Worm (Caenorhabditis elegans) whole organism, late embryonic: ENCODE results near the gene lips-12.
"Not testable (repeated sequence)": the region's sequence is repeated elsewhere in the genome, so short reads cannot be mapped to it uniquely, and the experiment has no call there.

Experiments used
- C08G9.2 ChIP-seq: sonication (generic microtip); optimal IDR thresholded peaks from 2 replicates; lab custom pipeline; 2016; ENCODE audit warnings: mild to moderate bottlenecking, missing genetic modification characterization, moderate library complexity, missing compliant biosample characterization
- C38D4.7 ChIP-seq: fragments of 200-800 bp; sonication (Bioruptor generic); optimal IDR thresholded peaks from 2 replicates; lab custom pipeline; 2018; ENCODE audit warnings: mild to moderate bottlenecking, missing genetic modification characterization, moderate library complexity, missing compliant biosample characterization
- F13H6.1 ChIP-seq: sonication (generic microtip); optimal IDR thresholded peaks from 2 replicates; lab custom pipeline; 2016; ENCODE audit warnings: missing genetic modification characterization, missing compliant biosample characterization
- K09A11.1 ChIP-seq: sonication (generic microtip); optimal IDR thresholded peaks from 2 replicates; lab custom pipeline; 2017; ENCODE audit warnings: antibody characterized with exemption, mild to moderate bottlenecking, missing genetic modification characterization, missing compliant biosample characterization; ENCODE audit not compliant: insufficient read depth
- ahr-1 ChIP-seq: sonication (generic microtip); optimal IDR thresholded peaks from 2 replicates; lab custom pipeline; 2016; ENCODE audit warnings: missing genetic modification characterization, missing compliant biosample characterization
- ama-1 ChIP-seq: fragments of 150-350 bp; optimal IDR thresholded peaks from 2 replicates; lab custom pipeline; 2014
- ceh-14 ChIP-seq: sonication (generic microtip); optimal IDR thresholded peaks from 2 replicates; lab custom pipeline; 2016; ENCODE audit warnings: missing genotype, missing genetic modification characterization, missing compliant biosample characterization
- ceh-18 ChIP-seq: sonication (generic microtip); optimal IDR thresholded peaks from 2 replicates; lab custom pipeline; 2016; ENCODE audit warnings: missing genetic modification characterization, missing compliant biosample characterization
- ceh-19 ChIP-seq: fragments of 200-800 bp; sonication (Bioruptor generic); optimal IDR thresholded peaks from 2 replicates; lab custom pipeline; 2018; ENCODE audit warnings: mild to moderate bottlenecking, missing genetic modification characterization, missing compliant biosample characterization
- ceh-2 ChIP-seq: sonication (generic microtip); optimal IDR thresholded peaks from 2 replicates; lab custom pipeline; 2016; ENCODE audit warnings: missing genotype, missing genetic modification characterization, missing compliant biosample characterization
- ceh-22 ChIP-seq: sonication (generic microtip); optimal IDR thresholded peaks from 2 replicates; lab custom pipeline; 2017; ENCODE audit warnings: missing biosample characterization, missing genetic modification characterization
- ceh-31 ChIP-seq: sonication (generic microtip); optimal IDR thresholded peaks from 2 replicates; lab custom pipeline; 2016; ENCODE audit warnings: missing genetic modification characterization, missing compliant biosample characterization
- ceh-34 ChIP-seq: sonication (generic microtip); optimal IDR thresholded peaks from 2 replicates; lab custom pipeline; 2016; ENCODE audit warnings: mild to moderate bottlenecking, missing genetic modification characterization, missing compliant biosample characterization
- ceh-48 ChIP-seq: sonication (generic microtip); optimal IDR thresholded peaks from 2 replicates; lab custom pipeline; 2016; ENCODE audit warnings: missing genetic modification characterization, inconsistent platforms, missing compliant biosample characterization
- ceh-6 ChIP-seq: fragments of 200-800 bp; sonication (Bioruptor generic); optimal IDR thresholded peaks from 2 replicates; lab custom pipeline; 2018; ENCODE audit warnings: mild to moderate bottlenecking, missing genetic modification characterization, missing compliant biosample characterization
- che-1 ChIP-seq: sonication (generic microtip); optimal IDR thresholded peaks from 2 replicates; lab custom pipeline; 2016; ENCODE audit warnings: mild to moderate bottlenecking, missing genetic modification characterization, missing compliant biosample characterization
- dmd-4 ChIP-seq: sonication (generic microtip); optimal IDR thresholded peaks from 2 replicates; lab custom pipeline; 2016; ENCODE audit warnings: borderline replicate concordance, missing genetic modification characterization, missing compliant biosample characterization
- elt-2 ChIP-seq: sonication (generic microtip); optimal IDR thresholded peaks from 2 replicates; lab custom pipeline; 2016; ENCODE audit warnings: missing genetic modification reagents, missing genetic modification characterization, missing compliant biosample characterization
- elt-4 ChIP-seq: sonication (generic microtip); optimal IDR thresholded peaks from 2 replicates; lab custom pipeline; 2016; ENCODE audit warnings: missing genetic modification characterization, missing compliant biosample characterization
- ets-4 ChIP-seq: sonication (generic microtip); optimal IDR thresholded peaks from 2 replicates; lab custom pipeline; 2016; ENCODE audit warnings: missing genetic modification characterization, missing compliant biosample characterization
- fax-1 ChIP-seq: sonication (generic microtip); optimal IDR thresholded peaks from 2 replicates; lab custom pipeline; 2016; ENCODE audit warnings: missing genotype, missing genetic modification characterization, missing compliant biosample characterization
- fkh-6 ChIP-seq: sonication (generic microtip); optimal IDR thresholded peaks from 2 replicates; lab custom pipeline; 2016; ENCODE audit warnings: missing genetic modification characterization, missing compliant biosample characterization
- hlh-6 ChIP-seq: sonication (generic microtip); optimal IDR thresholded peaks from 2 replicates; lab custom pipeline; 2016; ENCODE audit warnings: missing genotype, missing genetic modification characterization, missing compliant biosample characterization
- hlh-8 ChIP-seq: sonication (generic microtip); optimal IDR thresholded peaks from 2 replicates; lab custom pipeline; 2016; ENCODE audit warnings: missing genotype, missing genetic modification characterization, missing compliant biosample characterization
- lim-6 ChIP-seq: sonication (generic microtip); optimal IDR thresholded peaks from 2 replicates; lab custom pipeline; 2016; ENCODE audit warnings: missing genetic modification characterization, missing compliant biosample characterization
- lin-11 ChIP-seq: fragments of 200-800 bp; sonication (Bioruptor generic); optimal IDR thresholded peaks from 2 replicates; lab custom pipeline; 2018; ENCODE audit warnings: mild to moderate bottlenecking, missing genetic modification characterization, missing compliant biosample characterization
- mec-3 ChIP-seq: sonication (generic microtip); optimal IDR thresholded peaks from 2 replicates; lab custom pipeline; 2016; ENCODE audit warnings: borderline replicate concordance, missing genetic modification characterization, missing compliant biosample characterization
- nhr-11 ChIP-seq: fragments of 150-350 bp; optimal IDR thresholded peaks from 2 replicates; lab custom pipeline; 2014; ENCODE audit warnings: missing biosample characterization, missing genetic modification characterization
- pqm-1 ChIP-seq: sonication (generic microtip); optimal IDR thresholded peaks from 2 replicates; lab custom pipeline; 2016; ENCODE audit warnings: missing genetic modification characterization, missing compliant biosample characterization
- ref-2 ChIP-seq: sonication (generic microtip); optimal IDR thresholded peaks from 2 replicates; lab custom pipeline; 2016; ENCODE audit warnings: missing genetic modification characterization, missing compliant biosample characterization
- rnt-1 ChIP-seq: sonication (generic microtip); optimal IDR thresholded peaks from 2 replicates; lab custom pipeline; 2016; ENCODE audit warnings: missing genetic modification characterization, missing compliant biosample characterization
- sox-4 ChIP-seq: sonication (generic microtip); optimal IDR thresholded peaks from 2 replicates; lab custom pipeline; 2017; ENCODE audit warnings: mild to moderate bottlenecking, missing genetic modification characterization, inconsistent platforms, missing compliant biosample characterization
- tbx-2 ChIP-seq: sonication (generic microtip); optimal IDR thresholded peaks from 2 replicates; lab custom pipeline; 2016; ENCODE audit warnings: missing genetic modification characterization, missing compliant biosample characterization
- tbx-7 ChIP-seq: sonication (generic microtip); optimal IDR thresholded peaks from 2 replicates; lab custom pipeline; 2016; ENCODE audit warnings: missing genotype, missing genetic modification characterization, missing compliant biosample characterization
- unc-3 ChIP-seq, 2 experiments: fragments of 200-800 bp in 1 of 2; sonication (Bioruptor generic) in 1 of 2; sonication (generic microtip) in 1 of 2; conservative IDR thresholded peaks in 1 of 2; optimal IDR thresholded peaks in 1 of 2; 2 replicates each; pipeline versions ENCODE4 v1.3.6 to Lab custom; 2016 to 2022; ENCODE audit warnings: missing compliant biosample characterization in 2 of 2, missing genetic modification characterization in 2 of 2, missing genetic modification reagents in 1 of 2
- unc-42 ChIP-seq: sonication (generic microtip); optimal IDR thresholded peaks from 2 replicates; lab custom pipeline; 2016; ENCODE audit warnings: missing genotype, missing genetic modification characterization, missing compliant biosample characterization
- zip-5 ChIP-seq: sonication (generic microtip); optimal IDR thresholded peaks from 2 replicates; lab custom pipeline; 2016; ENCODE audit warnings: missing genetic modification characterization, missing compliant biosample characterization

The lips-12 gene

DNA sequence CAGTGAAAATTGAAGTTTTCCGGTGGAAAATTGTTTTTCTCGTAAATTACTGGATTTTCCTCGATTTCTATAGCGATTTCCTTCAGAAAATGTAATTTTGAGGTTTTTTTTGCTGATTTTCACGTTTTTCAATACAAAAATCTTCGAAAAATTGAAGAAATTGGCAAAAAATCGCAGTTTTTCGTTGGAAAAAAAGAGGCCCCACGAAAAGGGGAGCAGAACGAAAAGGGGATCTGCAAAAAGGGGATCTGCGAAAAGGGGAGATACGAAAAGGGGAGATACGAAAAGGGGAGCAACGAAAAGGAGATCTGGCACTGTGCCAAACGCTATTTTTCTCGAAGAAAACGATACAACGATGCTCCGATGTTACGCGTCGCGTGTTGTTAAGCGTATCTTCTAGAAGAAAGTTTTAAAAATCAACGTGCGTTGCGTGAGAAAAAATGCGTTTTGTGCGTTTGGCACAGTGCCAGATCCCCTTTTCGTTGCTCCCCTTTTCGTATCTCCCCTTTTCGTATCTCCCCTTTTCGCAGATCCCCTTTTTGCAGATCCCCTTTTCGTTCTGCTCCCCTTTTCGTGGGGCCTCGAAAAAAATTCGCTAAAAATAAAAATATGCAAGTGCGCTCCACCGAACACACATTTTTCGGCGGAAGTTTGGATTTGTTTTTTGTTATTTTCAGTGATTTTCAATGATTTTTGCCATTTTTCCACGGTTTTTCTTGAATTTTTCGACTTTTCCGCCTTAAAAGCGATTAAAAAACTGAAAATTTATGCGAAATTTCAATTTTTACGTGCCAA is 20.5 kb upstream of the lips-12 start:
- TF ChIP-seq lim-6 (tag; lab: Kevin White, UChicago) (peak; percentile 87), unc-42 (tag; lab: Kevin White, UChicago) (peak; percentile 23), zip-5 (tag; lab: Kevin White, UChicago) (peak; percentile 47), dmd-4 (tag; lab: Kevin White, UChicago) (peak; percentile 68), ceh-19 (peak; percentile 58), ceh-14 (peak; percentile 84), tbx-2 (tag; lab: Kevin White, UChicago) (peak; percentile 90), pqm-1 (peak; percentile 64), ets-4 (tag; lab: Kevin White, UChicago) (peak; percentile 80), ceh-34 (peak; percentile 84), hlh-6 (tag; lab: Kevin White, UChicago) (peak; percentile 14), fax-1 (tag; lab: Kevin White, UChicago) (peak; percentile 83), rnt-1 (tag; lab: Kevin White, UChicago) (peak; percentile 80), mec-3 (peak; percentile 72), ceh-2 (peak; percentile 80), tbx-7 (peak; percentile 75), ceh-18 (tag; lab: Kevin White, UChicago) (peak; percentile 33), ceh-31 (tag; lab: Kevin White, UChicago) (peak; percentile 97), ref-2 (tag; lab: Kevin White, UChicago) (peak; percentile 93), elt-2 (tag; lab: Kevin White, UChicago) (peak; percentile 48), F13H6.1 (tag; lab: Kevin White, UChicago) (peak; percentile 66), unc-3 (GFP tag; conservative IDR thresholded peaks at IDR 0.05; lab: Robert Waterston, UW) (0 out of 2 replicates have a peak, but pooled peaks have one; percentile 26), ahr-1 (tag; lab: Kevin White, UChicago) (peak; percentile 44), C08G9.2 (tag; lab: Kevin White, UChicago) (peak; percentile 88), hlh-8 (tag; lab: Kevin White, UChicago) (peak; percentile 78)
- TF ChIP-seq unc-3 (tag; optimal IDR thresholded peaks at IDR 0.05; lab: Kevin White, UChicago): not testable (repeated sequence)

DNA sequence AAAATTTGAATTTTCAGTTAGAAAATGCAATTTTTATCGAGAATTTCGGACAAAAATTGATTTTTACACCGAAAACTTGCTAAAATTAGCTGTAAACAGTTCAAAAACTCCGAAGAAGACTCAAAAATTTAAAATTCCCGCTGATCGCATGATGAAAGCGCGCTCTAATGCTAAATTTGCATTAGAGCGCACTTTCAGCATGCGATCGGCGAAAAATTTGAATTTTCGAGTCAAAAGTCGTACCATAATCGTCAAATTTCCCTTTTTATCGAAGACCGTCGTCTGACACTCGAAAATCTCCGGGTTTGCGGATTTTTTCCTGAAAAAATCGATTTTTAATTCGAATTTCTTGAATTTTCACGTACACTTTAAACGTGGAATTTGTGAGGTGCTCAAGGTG is 19.3 kb upstream of the lips-12 start:
- TF ChIP-seq ceh-48 (tag; lab: Kevin White, UChicago) (no peak), ceh-22 (tag; lab: Kevin White, UChicago) (no peak), hlh-8 (tag; lab: Kevin White, UChicago) (no peak), K09A11.1 (no peak), C08G9.2 (tag; lab: Kevin White, UChicago) (no peak), elt-4 (no peak), sox-4 (tag; lab: Kevin White, UChicago) (no peak), ceh-34 (no peak), rnt-1 (tag; lab: Kevin White, UChicago) (no peak), lin-11 (tag; lab: Kevin White, UChicago) (no peak), zip-5 (tag; lab: Kevin White, UChicago) (no peak), ama-1 (lab: Kevin White, UChicago) (no peak), dmd-4 (tag; lab: Kevin White, UChicago) (no peak), che-1 (no peak)

DNA sequence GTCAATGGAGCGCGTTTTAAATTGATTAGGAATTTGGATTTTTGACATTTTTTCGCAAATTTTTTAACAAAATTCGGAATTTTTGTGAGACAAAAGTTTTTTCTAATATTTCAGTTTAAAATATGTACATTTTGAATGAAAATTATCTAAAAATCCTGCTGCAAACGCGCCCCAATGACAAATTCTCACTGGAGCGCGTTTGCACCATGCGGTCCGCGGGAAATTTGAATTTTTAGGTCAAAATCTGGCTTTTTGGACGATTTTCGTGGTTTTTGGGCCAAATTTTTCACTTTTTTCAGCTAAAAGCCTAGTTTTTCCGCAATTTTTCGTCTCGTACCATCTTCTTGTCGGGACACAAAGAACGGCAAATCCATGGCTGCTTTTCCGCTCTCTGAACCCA is 18.7 kb upstream of the lips-12 start:
- TF ChIP-seq ceh-6 (GFP tag; lab: Kevin White, UChicago) (no peak), ahr-1 (tag; lab: Kevin White, UChicago) (no peak), nhr-11 (tag; lab: Kevin White, UChicago) (no peak), sox-4 (tag; lab: Kevin White, UChicago) (no peak), C38D4.7 (GFP tag; lab: Kevin White, UChicago) (no peak), lin-11 (tag; lab: Kevin White, UChicago) (no peak), tbx-2 (tag; lab: Kevin White, UChicago) (no peak), ceh-18 (tag; lab: Kevin White, UChicago) (no peak), fkh-6 (no peak)
